Fruit fly (Drosophila melanogaster): ENCODE data around the gene CG9427.

Gene CG9427

dm6 chr3R:9604445-9605020, 22.2 kb downstream of the CG9427 start:
- no peak for TF ChIP-seq br (GFP tag; optimal IDR thresholded peaks at IDR 0.05)

dm6 chr3R:9603022-9603942, 23.4 kb downstream of the CG9427 start:
- no peak for TF ChIP-seq Hr83 (GFP tag; optimal IDR thresholded peaks at IDR 0.05; ENCODE audit: poor library complexity, severe bottlenecking)
- TF ChIP-seq Dif (GFP tag; optimal IDR thresholded peaks at IDR 0.05; ENCODE audit: partially characterized antibody): no peak
- TF ChIP-seq br (GFP tag; optimal IDR thresholded peaks at IDR 0.05): no peak
- TF ChIP-seq jim (GFP tag; optimal IDR thresholded peaks at IDR 0.05): no peak
- no peak for TF ChIP-seq foxo (GFP tag; optimal IDR thresholded peaks at IDR 0.05)
- no peak for TF ChIP-seq brk (GFP tag; optimal IDR thresholded peaks at IDR 0.05)
- TF ChIP-seq lola (GFP tag; optimal IDR thresholded peaks at IDR 0.05): no peak
- no peak for TF ChIP-seq woc (GFP tag; optimal IDR thresholded peaks at IDR 0.05)
- no peak for TF ChIP-seq CG32264 (GFP tag; optimal IDR thresholded peaks at IDR 0.05)
- no peak for TF ChIP-seq Vsx2 (GFP tag; optimal IDR thresholded peaks at IDR 0.05; ENCODE audit: partially characterized antibody)
- TF ChIP-seq Sp1 (GFP tag; optimal IDR thresholded peaks at IDR 0.05): no peak
- no peak for TF ChIP-seq HLH106 (tag; optimal IDR thresholded peaks at IDR 0.05)
- TF ChIP-seq usp (GFP tag; optimal IDR thresholded peaks at IDR 0.05): no peak
- no peak for TF ChIP-seq pan (optimal IDR thresholded peaks at IDR 0.05)

- TF ChIP-seq CG9705 (GFP tag; optimal IDR thresholded peaks at IDR 0.05): no peak
- TF ChIP-seq Hr83 (GFP tag; optimal IDR thresholded peaks at IDR 0.05; ENCODE audit: poor library complexity, severe bottlenecking): peak; percentile 39
- TF ChIP-seq psq (GFP tag; optimal IDR thresholded peaks at IDR 0.05): no peak
- TF ChIP-seq Hnf4 (GFP tag; optimal IDR thresholded peaks at IDR 0.05): no peak
- TF ChIP-seq sv (GFP tag; optimal IDR thresholded peaks at IDR 0.05): no peak
These were observed 24.8 kb downstream of the CG9427 start for dm6 chr3R:9601949-9602348.

dm6 chr3R:9600558-9600959, 26.2 kb downstream of the CG9427 start:
- TF ChIP-seq sv (GFP tag; optimal IDR thresholded peaks at IDR 0.05) (no peak), br (GFP tag; optimal IDR thresholded peaks at IDR 0.05) (no peak), CrebA (GFP tag; optimal IDR thresholded peaks at IDR 0.05; ENCODE audit: borderline replicate concordance) (no peak), foxo (GFP tag; optimal IDR thresholded peaks at IDR 0.05) (peak in 1 of 2 experiments; percentile 41), dl (GFP tag; optimal IDR thresholded peaks at IDR 0.05; ENCODE audit: insufficient read depth in 1 of 2, partially characterized antibody in 2 of 2) (no peak), tai (GFP tag; optimal IDR thresholded peaks at IDR 0.05) (no peak), h (GFP tag; optimal IDR thresholded peaks at IDR 0.05) (peak; percentile 31), ey (GFP tag; optimal IDR thresholded peaks at IDR 0.05) (no peak), rgr (GFP tag; optimal IDR thresholded peaks at IDR 0.05) (peak; percentile 20), dmrt93B (GFP tag; optimal IDR thresholded peaks at IDR 0.05) (no peak), Jra (GFP tag; optimal IDR thresholded peaks at IDR 0.05) (no peak), GATAd (GFP tag; optimal IDR thresholded peaks at IDR 0.05) (no peak), Mio (GFP tag; optimal IDR thresholded peaks at IDR 0.05) (no peak), dsf (GFP tag; optimal IDR thresholded peaks at IDR 0.05; ENCODE audit: borderline replicate concordance) (no peak), HLH106 (tag; optimal IDR thresholded peaks at IDR 0.05) (no peak), usp (GFP tag; optimal IDR thresholded peaks at IDR 0.05) (no peak), brk (GFP tag; optimal IDR thresholded peaks at IDR 0.05) (no peak), Abd-B (GFP tag; optimal IDR thresholded peaks at IDR 0.05) (no peak), Sp1 (GFP tag; optimal IDR thresholded peaks at IDR 0.05) (peak; percentile 51), lola (GFP tag; optimal IDR thresholded peaks at IDR 0.05) (no peak), CG32264 (GFP tag; optimal IDR thresholded peaks at IDR 0.05) (no peak), OdsH (GFP tag; optimal IDR thresholded peaks at IDR 0.05) (peak; percentile 27), sage (GFP tag; optimal IDR thresholded peaks at IDR 0.05) (no peak), Hnf4 (GFP tag; optimal IDR thresholded peaks at IDR 0.05) (no peak), Myc (optimal IDR thresholded peaks at IDR 0.05) (no peak), Vsx2 (GFP tag; optimal IDR thresholded peaks at IDR 0.05; ENCODE audit: partially characterized antibody) (no peak), fru (GFP tag; optimal IDR thresholded peaks at IDR 0.05) (no peak), psq (GFP tag; optimal IDR thresholded peaks at IDR 0.05) (peak; percentile 30), Dfd (GFP tag; optimal IDR thresholded peaks at IDR 0.05) (no peak), Rel (GFP tag; optimal IDR thresholded peaks at IDR 0.05) (no peak), Rel (tag; optimal IDR thresholded peaks at IDR 0.05) (no peak), CG9705 (GFP tag; optimal IDR thresholded peaks at IDR 0.05) (no peak), woc (GFP tag; optimal IDR thresholded peaks at IDR 0.05) (no peak), jim (GFP tag; optimal IDR thresholded peaks at IDR 0.05) (no peak), pan (optimal IDR thresholded peaks at IDR 0.05) (no peak), Hr78 (GFP tag; optimal IDR thresholded peaks at IDR 0.05) (no peak), Dif (GFP tag; optimal IDR thresholded peaks at IDR 0.05; ENCODE audit: partially characterized antibody) (no peak)

Measured in whole organism, wandering third instar larva.